Worm (Caenorhabditis elegans): ENCODE data around the gene pacl-1.
A peak's percentile ranks its signal among the peaks of the same experiment; 100 is the strongest.

Gene pacl-1

DNA sequence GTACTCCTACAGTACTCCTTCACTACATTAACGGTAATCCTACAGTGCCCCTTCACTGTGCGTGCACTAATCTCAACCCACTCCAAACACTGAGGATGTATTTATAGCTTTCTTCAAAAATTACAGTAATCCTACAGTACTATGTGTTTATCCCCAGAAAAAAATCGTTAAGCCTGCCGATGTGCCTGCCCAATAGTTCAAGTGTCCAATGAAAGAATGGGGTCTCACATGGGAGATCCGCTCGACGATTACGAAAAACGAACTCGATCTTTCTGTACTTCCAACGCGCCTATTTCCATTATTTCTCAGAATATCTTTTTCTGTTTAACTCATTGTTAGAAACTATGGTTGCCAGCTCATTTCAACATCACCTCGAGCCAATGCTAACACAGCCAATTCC, 17.1 kb downstream of the pacl-1 start, which contains the start of gene nhr-218:
TSS of gene nhr-218 (plus strand) at position 301 of the 400 bp plus-strand sequence.
- TF ChIP-seq dve-1 (tag; optimal IDR thresholded peaks at IDR 0.05) (no peak), hlh-15 (tag; optimal IDR thresholded peaks at IDR 0.05) (no peak), Y22D7AL.16 (tag; optimal IDR thresholded peaks at IDR 0.05) (no peak), zip-5 (tag; optimal IDR thresholded peaks at IDR 0.05) (no peak), sdc-2 (tag; optimal IDR thresholded peaks at IDR 0.05) (no peak), ref-2 (tag; optimal IDR thresholded peaks at IDR 0.05) (no peak), elt-2 (tag; optimal IDR thresholded peaks at IDR 0.05) (no peak), ceh-9 (tag; optimal IDR thresholded peaks at IDR 0.05) (no peak), hlh-6 (tag; optimal IDR thresholded peaks at IDR 0.05) (no peak), ceh-14 (tag; optimal IDR thresholded peaks at IDR 0.05) (no peak), ztf-16 (tag; optimal IDR thresholded peaks at IDR 0.05) (no peak), fkh-10 (GFP tag; optimal IDR thresholded peaks at IDR 0.05) (no peak)

DNA sequence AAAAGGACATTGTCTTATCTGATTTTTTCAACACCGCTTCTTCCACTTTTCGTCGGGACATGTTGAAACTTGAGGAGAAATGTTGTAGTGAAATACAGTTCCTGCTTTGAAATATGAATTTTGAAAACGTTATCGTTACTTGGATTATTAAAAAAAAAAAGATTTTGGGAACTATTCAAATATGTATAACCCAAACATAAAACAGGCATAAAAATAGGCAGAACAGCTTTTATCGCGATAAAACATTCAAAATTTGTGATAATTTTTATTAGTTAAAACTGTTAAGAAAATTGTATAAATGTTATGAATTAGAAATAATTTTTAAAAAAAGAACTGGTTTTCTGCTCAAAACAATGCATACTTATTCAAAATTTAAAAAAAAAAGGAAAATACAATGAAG, 18.9 kb downstream of the pacl-1 start, which contains the start of gene bgnt-1.3:
TSS of gene bgnt-1.3 (minus strand) at position 101 of the 400 bp plus-strand sequence.
- TF ChIP-seq nfya-1 (tag; optimal IDR thresholded peaks at IDR 0.05) (no peak), pax-1 (tag; optimal IDR thresholded peaks at IDR 0.05) (no peak), eyg-1 (tag; optimal IDR thresholded peaks at IDR 0.05) (no peak), sox-4 (tag; optimal IDR thresholded peaks at IDR 0.05) (no peak), ztf-16 (tag; optimal IDR thresholded peaks at IDR 0.05) (no peak), hlh-15 (tag; optimal IDR thresholded peaks at IDR 0.05) (no peak), ets-4 (tag; optimal IDR thresholded peaks at IDR 0.05) (no peak), ceh-34 (tag; optimal IDR thresholded peaks at IDR 0.05) (no peak), elt-2 (tag; optimal IDR thresholded peaks at IDR 0.05) (no peak), ceh-24 (tag; optimal IDR thresholded peaks at IDR 0.05) (no peak), lin-11 (tag; optimal IDR thresholded peaks at IDR 0.05) (no peak), hlh-30 (tag; optimal IDR thresholded peaks at IDR 0.05; ENCODE audit: insufficient read depth) (no peak), C38D4.7 (GFP tag; optimal IDR thresholded peaks at IDR 0.05) (no peak), pat-9 (tag; optimal IDR thresholded peaks at IDR 0.05) (no peak), ceh-9 (tag; optimal IDR thresholded peaks at IDR 0.05) (no peak), pha-4 (tag; optimal IDR thresholded peaks at IDR 0.05) (no peak)

DNA sequence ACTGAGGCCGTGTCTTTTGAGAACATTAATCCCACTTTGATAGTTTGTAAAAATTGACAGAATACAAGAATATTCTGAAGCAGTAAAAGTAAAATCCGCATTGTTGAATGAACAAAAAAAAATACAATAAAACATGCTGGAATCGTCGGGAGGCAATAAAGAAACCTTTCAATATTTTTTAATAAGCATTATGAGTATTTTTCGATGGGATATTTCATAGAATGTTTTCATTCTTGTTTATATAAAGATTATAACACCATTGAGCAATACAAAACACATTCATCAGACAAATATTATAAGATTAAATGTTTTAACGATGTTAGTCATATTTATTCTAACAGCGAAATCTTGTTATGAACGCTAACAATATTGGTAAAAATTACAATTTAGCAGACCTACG, 21.6 kb downstream of the pacl-1 start, which contains the start of gene gcy-20:
TSS of gene gcy-20 (minus strand) at position 101 of the 400 bp plus-strand sequence.
- TF ChIP-seq pros-1 (tag; optimal IDR thresholded peaks at IDR 0.05) (no peak), nhr-11 (tag; optimal IDR thresholded peaks at IDR 0.05) (no peak), lim-6 (tag; optimal IDR thresholded peaks at IDR 0.05) (no peak), ceh-22 (tag; optimal IDR thresholded peaks at IDR 0.05) (no peak), hlh-8 (tag; optimal IDR thresholded peaks at IDR 0.05) (no peak), gmeb-2 (tag; optimal IDR thresholded peaks at IDR 0.05) (no peak), fax-1 (tag; optimal IDR thresholded peaks at IDR 0.05) (no peak), fkh-10 (GFP tag; optimal IDR thresholded peaks at IDR 0.05) (no peak), dmd-4 (tag; optimal IDR thresholded peaks at IDR 0.05; ENCODE audit: borderline replicate concordance) (no peak), pha-2 (tag; optimal IDR thresholded peaks at IDR 0.05) (no peak), ceh-9 (tag; optimal IDR thresholded peaks at IDR 0.05) (no peak), pag-3 (tag; optimal IDR thresholded peaks at IDR 0.05; ENCODE audit: borderline replicate concordance) (no peak)

DNA sequence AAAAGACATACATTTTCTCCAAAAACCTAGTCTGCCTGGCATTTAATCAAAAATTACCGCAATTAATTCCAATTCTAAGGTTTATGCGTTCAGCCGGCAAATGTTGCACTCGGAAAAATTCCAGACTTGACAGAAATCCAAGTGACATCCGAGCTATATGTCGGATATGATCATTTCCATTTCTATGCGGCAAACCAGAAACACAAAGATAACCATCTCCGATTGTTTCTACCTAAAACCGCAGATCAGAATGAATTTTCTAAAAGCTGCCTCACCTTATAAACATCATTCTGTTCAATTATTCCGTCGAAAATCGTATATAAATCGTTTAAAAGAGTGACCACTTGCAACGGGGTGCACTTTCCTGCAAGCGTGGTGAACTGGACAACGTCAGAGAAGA, 26.1 kb downstream of the pacl-1 start:
- TF ChIP-seq rnt-1 (tag; optimal IDR thresholded peaks at IDR 0.05) (peak; percentile 76), ceh-22 (tag; optimal IDR thresholded peaks at IDR 0.05) (no peak)

DNA sequence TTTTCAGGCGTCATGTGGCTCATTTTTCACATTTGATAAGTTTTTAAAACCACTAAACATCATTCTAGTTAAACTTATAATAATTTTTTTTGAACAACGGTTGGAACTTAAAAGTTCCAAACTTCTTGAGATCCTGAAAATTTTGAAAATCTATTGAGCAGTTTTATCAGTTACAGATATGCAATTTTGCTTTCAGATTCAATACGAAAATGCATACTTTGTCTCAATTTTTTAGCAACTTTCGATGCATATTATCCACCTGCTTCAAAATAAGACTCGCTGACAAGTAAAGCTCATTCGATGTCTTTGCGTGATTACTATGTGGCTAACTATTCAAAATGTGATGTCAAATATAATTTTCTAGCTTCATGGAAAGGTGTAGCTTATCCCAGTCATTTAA, 28.7 kb downstream of the pacl-1 start, which contains the start of gene srh-95:
TSS of gene srh-95 (plus strand) at position 301 of the 400 bp plus-strand sequence.
- TF ChIP-seq eyg-1 (tag; optimal IDR thresholded peaks at IDR 0.05) (no peak), hlh-30 (tag; optimal IDR thresholded peaks at IDR 0.05; ENCODE audit: insufficient read depth) (no peak), Y22D7AL.16 (tag; optimal IDR thresholded peaks at IDR 0.05) (no peak), F13H6.1 (tag; optimal IDR thresholded peaks at IDR 0.05) (no peak), ceh-9 (tag; optimal IDR thresholded peaks at IDR 0.05) (no peak), ahr-1 (tag; optimal IDR thresholded peaks at IDR 0.05) (no peak), C08G9.2 (tag; optimal IDR thresholded peaks at IDR 0.05) (no peak), ceh-19 (GFP tag; optimal IDR thresholded peaks at IDR 0.05) (no peak), madf-2 (tag; optimal IDR thresholded peaks at IDR 0.05) (no peak), gmeb-2 (tag; optimal IDR thresholded peaks at IDR 0.05) (no peak), tbx-7 (tag; optimal IDR thresholded peaks at IDR 0.05) (no peak), C38D4.7 (GFP tag; optimal IDR thresholded peaks at IDR 0.05) (no peak), fax-1 (tag; optimal IDR thresholded peaks at IDR 0.05) (no peak), fkh-10 (GFP tag; optimal IDR thresholded peaks at IDR 0.05) (no peak), pag-3 (tag; optimal IDR thresholded peaks at IDR 0.05; ENCODE audit: borderline replicate concordance) (no peak), ceh-24 (tag; optimal IDR thresholded peaks at IDR 0.05) (no peak), tbx-2 (tag; optimal IDR thresholded peaks at IDR 0.05) (no peak), nhr-11 (tag; optimal IDR thresholded peaks at IDR 0.05) (no peak), ceh-45 (GFP tag; IDR thresholded peaks at IDR 0.05) (no peak), pha-2 (tag; optimal IDR thresholded peaks at IDR 0.05) (no peak)

Data from whole organism, late embryonic.